Fruit fly (Drosophila melanogaster) whole organism, wandering third instar larva: ENCODE results near the gene CG5882.
A peak's percentile ranks its signal among the peaks of the same experiment; 100 is the strongest.

Experiments
- CG32264 ChIP-seq: fragments of 200-800 bp; sonication (Bioruptor generic); optimal IDR thresholded peaks from 2 replicates; lab custom pipeline; 2016; ENCODE audit warnings: missing biosample characterization, missing genetic modification characterization
- CG9705 ChIP-seq: fragments of 200-800 bp; sonication (Bioruptor generic); optimal IDR thresholded peaks from 2 replicates; lab custom pipeline; 2018; ENCODE audit warnings: missing biosample characterization, mild to moderate bottlenecking, missing genetic modification characterization
- Dfd ChIP-seq: fragments of >200 bp; optimal IDR thresholded peaks from 2 replicates; lab custom pipeline; 2017; ENCODE audit warnings: missing biosample characterization, missing genetic modification characterization
- Dif ChIP-seq: fragments of 200-275, 200-300 bp; sonication (Bioruptor generic); optimal IDR thresholded peaks from 2 replicates; lab custom pipeline; 2018; ENCODE audit warnings: missing biosample characterization, missing genetic modification characterization; ENCODE audit not compliant: partially characterized antibody
- HLH106 ChIP-seq: fragments of 200-800 bp; optimal IDR thresholded peaks from 3 replicates; lab custom pipeline; 2019; ENCODE audit warnings: missing biosample characterization, mild to moderate bottlenecking, missing genetic modification characterization, moderate library complexity
- Hr78 ChIP-seq: fragments of >200 bp; optimal IDR thresholded peaks from 2 replicates; lab custom pipeline; 2017; ENCODE audit warnings: missing biosample characterization, missing genetic modification characterization
- Hr83 ChIP-seq: fragments of 200-300 bp; sonication (Bioruptor generic); optimal IDR thresholded peaks from 2 replicates; lab custom pipeline; 2016; ENCODE audit warnings: missing biosample characterization, mild to moderate bottlenecking, missing genetic modification characterization, moderate library complexity; ENCODE audit not compliant: poor library complexity, severe bottlenecking
- Jra ChIP-seq: sonication (Bioruptor generic); optimal IDR thresholded peaks from 2 replicates; lab custom pipeline; 2016; ENCODE audit warnings: missing biosample characterization, missing genetic modification characterization
- Mio ChIP-seq: sonication (Bioruptor generic); optimal IDR thresholded peaks from 2 replicates; lab custom pipeline; 2016; ENCODE audit warnings: missing biosample characterization, missing genetic modification characterization
- OdsH ChIP-seq: fragments of 200-800 bp; sonication (Bioruptor generic); optimal IDR thresholded peaks from 2 replicates; lab custom pipeline; 2016; ENCODE audit warnings: missing biosample characterization, mild to moderate bottlenecking, missing genetic modification characterization
- Rel ChIP-seq, 2 experiments: fragments of 200-800 bp; sonication (Bioruptor generic) in 1 of 2; optimal IDR thresholded peaks; 2 replicates in 1 of 2; 3 replicates in 1 of 2; lab custom pipeline; 2016 to 2019; ENCODE audit warnings: mild to moderate bottlenecking in 2 of 2, missing biosample characterization in 2 of 2, missing genetic modification characterization in 2 of 2, moderate library complexity in 1 of 2
- Sp1 ChIP-seq: fragments of 200-800 bp; sonication (Bioruptor generic); optimal IDR thresholded peaks from 3 replicates; lab custom pipeline; 2019; ENCODE audit warnings: missing biosample characterization, mild to moderate bottlenecking, missing genetic modification characterization, moderate library complexity
- Vsx2 ChIP-seq: fragments of 200-300, 225-300 bp; sonication (Bioruptor generic); optimal IDR thresholded peaks from 2 replicates; lab custom pipeline; 2018; ENCODE audit warnings: missing biosample characterization, missing genetic modification characterization; ENCODE audit not compliant: partially characterized antibody
- br ChIP-seq: fragments of 200-800 bp; sonication (Bioruptor generic); optimal IDR thresholded peaks from 2 replicates; lab custom pipeline; 2016; ENCODE audit warnings: missing biosample characterization, missing genetic modification characterization
- brk ChIP-seq: fragments of 200-800 bp; sonication (Bioruptor generic); optimal IDR thresholded peaks from 2 replicates; lab custom pipeline; 2016; ENCODE audit warnings: missing biosample characterization, mild to moderate bottlenecking, missing genetic modification characterization
- dl ChIP-seq, 2 experiments: fragments of 175-275, 200-275 bp in 1 of 2; fragments of 200-275 bp in 1 of 2; sonication (Bioruptor generic); optimal IDR thresholded peaks; lab custom pipeline; 2018; ENCODE audit warnings: mild to moderate bottlenecking in 2 of 2, missing biosample characterization in 2 of 2, missing genetic modification characterization in 2 of 2, moderate library complexity in 2 of 2; ENCODE audit not compliant: partially characterized antibody in 2 of 2, insufficient read depth in 1 of 2
- dmrt93B ChIP-seq: fragments of 200-800 bp; sonication (Bioruptor generic); optimal IDR thresholded peaks from 2 replicates; lab custom pipeline; 2018; ENCODE audit warnings: missing biosample characterization, mild to moderate bottlenecking, missing genetic modification characterization
- dsf ChIP-seq: sonication (Bioruptor generic); optimal IDR thresholded peaks from 2 replicates; lab custom pipeline; 2016; ENCODE audit warnings: missing biosample characterization, missing genetic modification characterization, borderline replicate concordance
- ey ChIP-seq: fragments of 200-800 bp; sonication (Bioruptor generic); optimal IDR thresholded peaks from 2 replicates; lab custom pipeline; 2016; ENCODE audit warnings: missing biosample characterization, missing genetic modification characterization
- foxo ChIP-seq, 2 experiments: fragments of 200-800 bp; sonication (Bioruptor generic); optimal IDR thresholded peaks; 2 replicates in 1 of 2; 3 replicates in 1 of 2; lab custom pipeline; 2016 to 2017; ENCODE audit warnings: missing biosample characterization in 2 of 2, missing genetic modification characterization in 2 of 2
- fru ChIP-seq: fragments of 200-800 bp; sonication (Bioruptor generic); optimal IDR thresholded peaks from 3 replicates; lab custom pipeline; 2016; ENCODE audit warnings: missing biosample characterization, mild to moderate bottlenecking, missing genetic modification characterization
- h ChIP-seq: fragments of 200-800 bp; sonication (Bioruptor generic); optimal IDR thresholded peaks from 3 replicates; lab custom pipeline; 2016; ENCODE audit warnings: missing biosample characterization, mild to moderate bottlenecking, missing genetic modification characterization
- jim ChIP-seq: fragments of 175-275, 200-325 bp; sonication (Bioruptor generic); optimal IDR thresholded peaks from 2 replicates; lab custom pipeline; 2016; ENCODE audit warnings: missing biosample characterization, mild to moderate bottlenecking, missing genetic modification characterization
- psq ChIP-seq: fragments of 200-800 bp; sonication (Bioruptor generic); optimal IDR thresholded peaks from 3 replicates; lab custom pipeline; 2017; ENCODE audit warnings: missing biosample characterization, mild to moderate bottlenecking, missing genetic modification characterization, moderate library complexity
- sage ChIP-seq: fragments of 200-800 bp; sonication (Bioruptor generic); optimal IDR thresholded peaks from 2 replicates; lab custom pipeline; 2016; ENCODE audit warnings: missing biosample characterization, mild to moderate bottlenecking, missing genetic modification characterization
- sv ChIP-seq: fragments of 200-800 bp; sonication (Bioruptor generic); optimal IDR thresholded peaks from 3 replicates; lab custom pipeline; 2016; ENCODE audit warnings: missing biosample characterization, missing genetic modification characterization
- tai ChIP-seq: sonication (Bioruptor generic); optimal IDR thresholded peaks from 2 replicates; lab custom pipeline; 2016; ENCODE audit warnings: missing biosample characterization, missing genetic modification characterization
- usp ChIP-seq: fragments of >200 bp; optimal IDR thresholded peaks from 2 replicates; lab custom pipeline; 2017; ENCODE audit warnings: missing biosample characterization, missing genetic modification characterization

CG5882 gene

dm6 chr3R:27152129-27152968 lies 33.9 kb downstream of the CG5882 start (continued):
- TF ChIP-seq Rel (GFP tag; optimal IDR thresholded peaks at IDR 0.05; lab: Kevin White, UChicago): no peak
- TF ChIP-seq Rel (tag; optimal IDR thresholded peaks at IDR 0.05; lab: Kevin White, UChicago): no peak
- TF ChIP-seq jim: no peak
- no peak for TF ChIP-seq Vsx2
- TF ChIP-seq brk (GFP tag; lab: Kevin White, UChicago): peak; percentile 43
- TF ChIP-seq Sp1 (GFP tag; lab: Kevin White, UChicago): peak; percentile 65
- TF ChIP-seq dsf (GFP tag; lab: Kevin White, UChicago): no peak
- no peak for TF ChIP-seq sv (GFP tag; lab: Kevin White, UChicago)
- TF ChIP-seq Hr83 (GFP tag; lab: Kevin White, UChicago): no peak
- TF ChIP-seq sage (GFP tag; lab: Kevin White, UChicago): no peak

- TF ChIP-seq ey: peak; percentile 36
- peak in 1 of 2 experiments; percentile 31 for TF ChIP-seq dl (GFP tag; optimal IDR thresholded peaks at IDR 0.05; lab: Kevin White, UChicago; ENCODE audit: insufficient read depth in 1 of 2, partially characterized antibody in 2 of 2)
- TF ChIP-seq Rel (GFP tag; optimal IDR thresholded peaks at IDR 0.05; lab: Kevin White, UChicago): no peak
- peak; percentile 52 for TF ChIP-seq Rel (tag; optimal IDR thresholded peaks at IDR 0.05; lab: Kevin White, UChicago)
- TF ChIP-seq Hr78: no peak
- TF ChIP-seq HLH106 (tag; lab: Kevin White, UChicago): peak; percentile 20
- TF ChIP-seq tai (GFP tag; lab: Kevin White, UChicago): no peak
- peak; percentile 40 for TF ChIP-seq Jra
- peak; percentile 8 for TF ChIP-seq OdsH (GFP tag; lab: Kevin White, UChicago)
- TF ChIP-seq sv (GFP tag; lab: Kevin White, UChicago): peak; percentile 24
- no peak for TF ChIP-seq fru (GFP tag; lab: Kevin White, UChicago)
- TF ChIP-seq dsf (GFP tag; lab: Kevin White, UChicago): no peak
- peak in 1 of 2 experiments; percentile 38 for TF ChIP-seq foxo (GFP tag; optimal IDR thresholded peaks at IDR 0.05; lab: Kevin White, UChicago)
- TF ChIP-seq Dfd: no peak
- peak; percentile 67 for TF ChIP-seq h
- peak; percentile 65 for TF ChIP-seq Vsx2
- TF ChIP-seq psq: peak; percentile 8
Measured at dm6 chr3R:27153062-27153878, 34.8 kb downstream of the CG5882 start.

dm6 chr3R:27154001-27154400 lies 35.6 kb downstream of the CG5882 start:
- TF ChIP-seq sage (GFP tag; lab: Kevin White, UChicago): no peak
- no peak for TF ChIP-seq CG32264 (GFP tag; lab: Kevin White, UChicago)
- no peak for TF ChIP-seq dsf (GFP tag; lab: Kevin White, UChicago)
- no peak for TF ChIP-seq CG9705
- no peak for TF ChIP-seq usp (GFP tag; lab: Kevin White, UChicago)
- TF ChIP-seq Mio (GFP tag; lab: Kevin White, UChicago): no peak
- no peak for TF ChIP-seq br (GFP tag; lab: Kevin White, UChicago)
- no peak for TF ChIP-seq psq
- TF ChIP-seq Dif (GFP tag; lab: Kevin White, UChicago): no peak
- no peak for TF ChIP-seq Sp1 (GFP tag; lab: Kevin White, UChicago)
- TF ChIP-seq Hr78: no peak
- TF ChIP-seq ey: no peak
- no peak for TF ChIP-seq jim

dm6 chr3R:27157814-27158213 lies 39.4 kb downstream of the CG5882 start, which contains the start of gene grass:
Gene grass (plus strand): TSS chr3R:27157948.
- TF ChIP-seq Dif (GFP tag; lab: Kevin White, UChicago) (no peak), h (peak; percentile 16), brk (GFP tag; lab: Kevin White, UChicago) (no peak), dsf (GFP tag; lab: Kevin White, UChicago) (no peak), dmrt93B (GFP tag; lab: Kevin White, UChicago) (no peak), sage (GFP tag; lab: Kevin White, UChicago) (no peak)
- TF ChIP-seq, all 38 proteins: peak for 1
